Fruit fly (Drosophila melanogaster) whole organism, prepupa: ENCODE measurements around the gene CG10702.
A peak's percentile ranks its signal among the peaks of the same experiment; 100 is the strongest.

Source experiments
- Blimp-1 ChIP-seq: fragments of 200-800 bp; sonication (Bioruptor generic); optimal IDR thresholded peaks from 3 replicates; lab custom pipeline; 2017; ENCODE audit warnings: missing biosample characterization, missing genetic modification characterization, mild to moderate bottlenecking, moderate library complexity, missing genetic modification reagents
- CG10669 ChIP-seq: fragments of 200-800 bp; sonication (Bioruptor generic); optimal IDR thresholded peaks from 3 replicates; lab custom pipeline; 2018; ENCODE audit warnings: missing biosample characterization, mild to moderate bottlenecking, missing genetic modification characterization, moderate library complexity
- CG11762 ChIP-seq: fragments of 200-800 bp; sonication (Bioruptor generic); optimal IDR thresholded peaks from 3 replicates; lab custom pipeline; 2016; ENCODE audit warnings: missing biosample characterization, missing genetic modification characterization; ENCODE audit not compliant: insufficient read depth
- CG11902 ChIP-seq: fragments of 200-800 bp; sonication (Bioruptor generic); optimal IDR thresholded peaks from 3 replicates; lab custom pipeline; 2016; ENCODE audit warnings: missing biosample characterization, missing genetic modification characterization
- CG15336 ChIP-seq: fragments of 200-800 bp; sonication (Bioruptor generic); IDR thresholded peaks from 2 replicates; pipeline ENCODE4 v1.3.6; 2022; ENCODE audit warnings: missing biosample characterization, missing genetic modification characterization
- CG1621 ChIP-seq: fragments of 200-800 bp; sonication (Bioruptor generic); optimal IDR thresholded peaks from 3 replicates; lab custom pipeline; 2018; ENCODE audit warnings: missing biosample characterization, mild to moderate bottlenecking, missing genetic modification characterization
- CG16779 ChIP-seq: fragments of 200-800 bp; sonication (Bioruptor generic); optimal IDR thresholded peaks from 3 replicates; lab custom pipeline; 2017; ENCODE audit warnings: missing biosample characterization, mild to moderate bottlenecking, missing genetic modification characterization
- CG3032 ChIP-seq: fragments of 200-800 bp; optimal IDR thresholded peaks from 2 replicates; lab custom pipeline; 2019; ENCODE audit warnings: missing biosample characterization, mild to moderate bottlenecking, missing genetic modification characterization, moderate library complexity
- CG34406 ChIP-seq: fragments of 200-800 bp; sonication (Bioruptor generic); optimal IDR thresholded peaks from 3 replicates; lab custom pipeline; 2016; ENCODE audit warnings: missing biosample characterization, missing genetic modification characterization
- CG4318 ChIP-seq: fragments of 200-800 bp; sonication (Bioruptor generic); optimal IDR thresholded peaks from 3 replicates; lab custom pipeline; 2017; ENCODE audit warnings: missing biosample characterization, mild to moderate bottlenecking, missing genetic modification characterization
- CG6163 ChIP-seq: fragments of 200-800 bp; sonication (Bioruptor generic); IDR thresholded peaks from 3 replicates; pipeline ENCODE4 v1.3.6; 2022; ENCODE audit warnings: missing biosample characterization, missing genetic modification characterization
- CG6792 ChIP-seq: fragments of 200-800 bp; sonication (Bioruptor generic); optimal IDR thresholded peaks from 3 replicates; lab custom pipeline; 2016; ENCODE audit warnings: missing biosample characterization, missing genetic modification characterization
- CG6808 ChIP-seq: fragments of 200-800 bp; sonication (Bioruptor generic); optimal IDR thresholded peaks from 3 replicates; lab custom pipeline; 2017; ENCODE audit warnings: missing biosample characterization, missing genetic modification characterization, mild to moderate bottlenecking, moderate library complexity, missing genetic modification reagents
- CG7368 ChIP-seq: fragments of 200-800 bp; sonication (Bioruptor generic); optimal IDR thresholded peaks from 3 replicates; lab custom pipeline; 2016; ENCODE audit warnings: missing biosample characterization, missing genetic modification characterization
- CG8119 ChIP-seq: fragments of 200-800 bp; sonication (Bioruptor generic); IDR thresholded peaks from 3 replicates; pipeline ENCODE4 v1.3.6; 2022; ENCODE audit warnings: missing biosample characterization, missing genetic modification characterization
- CG8632 ChIP-seq: fragments of 200-800 bp; sonication (Bioruptor generic); optimal IDR thresholded peaks from 3 replicates; lab custom pipeline; 2016; ENCODE audit warnings: missing biosample characterization, missing genetic modification characterization
- CG9139 ChIP-seq: fragments of 200-800 bp; sonication (Bioruptor generic); optimal IDR thresholded peaks from 3 replicates; lab custom pipeline; 2017; ENCODE audit warnings: missing biosample characterization, mild to moderate bottlenecking, missing genetic modification characterization
- Eip75B ChIP-seq: fragments of 200-800 bp; sonication (Bioruptor generic); optimal IDR thresholded peaks from 3 replicates; lab custom pipeline; 2016; ENCODE audit warnings: missing biosample characterization, missing genetic modification characterization
- Eip78C ChIP-seq: fragments of 200-800 bp; sonication (Bioruptor generic); peaks from one replicate; lab custom pipeline; 2016; ENCODE audit warnings: missing biosample characterization, missing genetic modification characterization
- Eip93F ChIP-seq: fragments of 200-800 bp; sonication (Bioruptor generic); optimal IDR thresholded peaks from 2 replicates; lab custom pipeline; 2016; ENCODE audit warnings: missing biosample characterization, mild to moderate bottlenecking, missing genetic modification characterization
- Ets21C ChIP-seq: fragments of 200-800 bp; sonication (Bioruptor generic); optimal IDR thresholded peaks from 3 replicates; lab custom pipeline; 2016; ENCODE audit warnings: missing biosample characterization, missing genetic modification characterization
- Ets96B ChIP-seq: fragments of 200-800 bp; optimal IDR thresholded peaks from 2 replicates; lab custom pipeline; 2019; ENCODE audit warnings: missing biosample characterization, mild to moderate bottlenecking, missing genetic modification characterization, moderate library complexity
- Hr38 ChIP-seq: sonication (Bioruptor generic); optimal IDR thresholded peaks from 2 replicates; lab custom pipeline; 2016; ENCODE audit warnings: missing biosample characterization, missing genetic modification characterization
- Hr39 ChIP-seq: fragments of 200-800 bp; sonication (Bioruptor generic); optimal IDR thresholded peaks from 2 replicates; lab custom pipeline; 2016; ENCODE audit warnings: missing biosample characterization, missing genetic modification characterization
- Hr4 ChIP-seq: fragments of 200-800 bp; sonication (Bioruptor generic); optimal IDR thresholded peaks from 3 replicates; lab custom pipeline; 2016; ENCODE audit warnings: missing biosample characterization, missing genetic modification characterization
- Lpt ChIP-seq: fragments of 200-800 bp; sonication (Bioruptor generic); optimal IDR thresholded peaks from 3 replicates; lab custom pipeline; 2016; ENCODE audit warnings: missing biosample characterization, missing genetic modification characterization
- Met ChIP-seq: fragments of 200-800 bp; sonication (Bioruptor generic); optimal IDR thresholded peaks from 3 replicates; lab custom pipeline; 2016; ENCODE audit warnings: missing biosample characterization, missing genetic modification characterization
- OdsH ChIP-seq: fragments of 200-800 bp; sonication (Bioruptor generic); optimal IDR thresholded peaks from 3 replicates; lab custom pipeline; 2016; ENCODE audit warnings: missing biosample characterization, missing genetic modification characterization
- Smox ChIP-seq: fragments of 200-800 bp; sonication (Bioruptor generic); optimal IDR thresholded peaks from 3 replicates; lab custom pipeline; 2016; ENCODE audit warnings: missing biosample characterization, missing genetic modification characterization
- Sox14 ChIP-seq: fragments of 200-800 bp; sonication (Bioruptor generic); optimal IDR thresholded peaks from 3 replicates; lab custom pipeline; 2016; ENCODE audit warnings: missing biosample characterization, missing genetic modification characterization
- acj6 ChIP-seq: fragments of 200-800 bp; sonication (Bioruptor generic); optimal IDR thresholded peaks from 3 replicates; lab custom pipeline; 2016; ENCODE audit warnings: missing biosample characterization, missing genetic modification characterization
- eg ChIP-seq: fragments of 200-800 bp; sonication (Bioruptor generic); IDR thresholded peaks from 3 replicates; pipeline ENCODE4 v1.3.6; 2022; ENCODE audit warnings: missing biosample characterization, missing genetic modification characterization
- esn ChIP-seq: fragments of 200-800 bp; sonication (Bioruptor generic); optimal IDR thresholded peaks from 2 replicates; lab custom pipeline; 2016; ENCODE audit warnings: missing biosample characterization, mild to moderate bottlenecking, missing genetic modification characterization, moderate library complexity
- fd59A ChIP-seq: fragments of 200-800 bp; sonication (Bioruptor generic); optimal IDR thresholded peaks from 2 replicates; lab custom pipeline; 2017; ENCODE audit warnings: missing biosample characterization, mild to moderate bottlenecking, missing genetic modification characterization, missing genetic modification reagents
- fd85E ChIP-seq: fragments of 200-800 bp; sonication (Bioruptor generic); optimal IDR thresholded peaks from 3 replicates; lab custom pipeline; 2016; ENCODE audit warnings: missing biosample characterization, missing genetic modification characterization
- lz ChIP-seq: fragments of 200-800 bp; sonication (Bioruptor generic); optimal IDR thresholded peaks from 3 replicates; lab custom pipeline; 2016; ENCODE audit warnings: missing biosample characterization, missing genetic modification characterization
- net ChIP-seq: fragments of 200-800 bp; sonication (Bioruptor generic); optimal IDR thresholded peaks from 3 replicates; lab custom pipeline; 2016; ENCODE audit warnings: missing biosample characterization, missing genetic modification characterization
- pdm3 ChIP-seq: fragments of 200-800 bp; sonication (Bioruptor generic); optimal IDR thresholded peaks from 3 replicates; lab custom pipeline; 2016; ENCODE audit warnings: missing biosample characterization, missing genetic modification characterization
- spab ChIP-seq: fragments of 200-800 bp; sonication (Bioruptor generic); optimal IDR thresholded peaks from 2 replicates; lab custom pipeline; 2017; ENCODE audit warnings: missing biosample characterization, mild to moderate bottlenecking, missing genetic modification characterization, missing genetic modification reagents
- svp ChIP-seq: fragments of 200-800 bp; sonication (Bioruptor generic); peaks from one replicate; lab custom pipeline; 2016; ENCODE audit warnings: missing biosample characterization, missing genetic modification characterization
- topi ChIP-seq: fragments of 200-800 bp; sonication (Bioruptor generic); optimal IDR thresholded peaks from 3 replicates; lab custom pipeline; 2016; ENCODE audit warnings: missing biosample characterization, missing genetic modification characterization

CG10702 gene

DNA sequence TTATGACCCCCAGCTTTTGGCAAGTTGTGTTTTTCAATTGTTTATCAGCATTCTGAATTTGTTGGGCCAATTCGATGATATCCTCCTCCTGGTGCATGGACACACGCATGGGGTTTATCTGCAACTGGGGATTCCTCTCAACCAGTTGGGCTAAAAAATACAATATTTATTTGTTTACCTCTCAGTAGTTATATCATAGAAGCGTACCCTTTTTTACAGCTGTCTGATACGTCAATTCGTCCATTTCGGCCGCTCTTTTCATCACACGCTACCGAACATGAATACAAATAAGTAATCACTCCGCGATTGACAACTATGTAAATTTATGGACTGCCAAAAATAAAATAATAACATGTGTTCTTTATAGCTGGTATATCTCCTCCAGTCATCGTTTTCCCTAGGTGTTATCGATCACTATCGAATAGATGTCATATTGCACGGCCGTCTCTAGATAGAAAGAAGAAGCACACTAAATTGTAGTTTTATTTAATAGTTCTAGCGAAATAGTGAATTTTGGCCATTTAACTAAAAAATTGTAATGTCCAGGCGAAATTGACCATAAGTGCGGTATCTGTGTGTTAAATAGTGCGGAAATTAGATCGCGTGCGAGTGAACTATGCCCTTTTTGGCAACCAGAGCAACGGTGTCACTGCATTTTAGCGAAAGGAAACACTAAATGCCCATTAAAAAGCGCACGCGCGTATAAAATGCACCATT lies 35.3 kb downstream of the CG10702 start, which contains the start of the genes mib2 and CG31800 (continued):
- no peak for TF ChIP-seq Ets96B
- no peak for TF ChIP-seq CG11902 (GFP tag; lab: Kevin White, UChicago)
- no peak for TF ChIP-seq pdm3 (GFP tag; lab: Kevin White, UChicago)
- no peak for TF ChIP-seq CG15336
- TF ChIP-seq CG16779 (tag; lab: Kevin White, UChicago), result no peak
- TF ChIP-seq spab (GFP tag; lab: Kevin White, UChicago), result no peak
- TF ChIP-seq CG8632, result no peak
- TF ChIP-seq fd59A, result no peak
- no peak for TF ChIP-seq fd85E (GFP tag; lab: Kevin White, UChicago)

DNA sequence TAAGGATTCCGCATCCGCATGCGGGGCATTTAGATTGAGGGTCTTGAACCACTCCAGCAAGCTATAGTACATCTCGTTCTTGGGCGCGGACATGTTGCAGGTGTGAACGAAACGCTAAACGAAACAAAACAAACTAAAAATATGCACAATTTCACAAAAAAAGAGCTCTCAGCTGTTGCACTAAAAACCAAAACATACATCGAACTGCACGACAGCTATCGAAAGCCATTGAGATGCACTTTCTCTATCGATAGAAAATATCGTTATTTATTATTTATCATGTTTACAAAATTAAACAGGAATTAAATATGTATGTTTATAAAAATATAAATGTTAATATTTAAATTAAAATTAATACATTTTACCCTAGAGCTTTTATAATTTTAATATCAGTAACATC lies 36.4 kb downstream of the CG10702 start, which contains the start of gene hook:
Gene hook, minus strand, starts transcription at position 211 of the 400 bp plus-strand sequence.
- TF ChIP-seq CG7368 (GFP tag; lab: Kevin White, UChicago) (no peak), Blimp-1 (GFP tag; lab: Kevin White, UChicago) (no peak), eg (no peak), Hr38 (no peak), Ets21C (GFP tag; lab: Kevin White, UChicago) (no peak)

DNA sequence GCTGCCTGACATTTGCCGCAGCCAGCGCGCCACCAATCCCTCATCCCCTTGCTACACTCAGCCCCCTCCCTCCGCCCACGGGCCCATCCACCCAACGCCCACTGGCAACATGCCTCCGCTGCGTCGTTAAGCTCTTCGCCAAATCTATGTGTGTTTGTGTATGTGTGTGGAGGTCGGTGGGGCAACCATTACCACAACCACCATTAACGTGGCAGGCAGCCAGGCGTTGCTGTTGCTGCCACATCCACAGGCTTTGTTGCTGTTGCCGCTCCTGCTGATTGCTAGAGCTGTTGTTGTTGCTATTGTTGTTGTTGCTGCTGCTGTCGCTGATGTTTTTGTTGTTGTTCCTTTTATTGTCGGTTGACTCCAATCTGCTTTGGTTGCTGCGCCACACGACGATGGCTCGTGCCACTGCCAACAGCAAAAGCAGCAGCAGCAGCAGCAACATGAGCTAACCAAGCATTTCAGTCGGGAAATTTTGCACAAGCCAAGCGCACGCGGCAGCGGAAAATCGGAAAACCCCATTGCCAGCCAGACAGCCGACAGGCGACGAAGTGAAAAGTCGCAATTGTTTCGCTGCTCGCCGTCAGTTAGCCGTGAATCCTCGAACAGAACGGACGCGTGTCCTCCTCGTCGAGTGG lies 42.3 kb downstream of the CG10702 start, which contains the start of gene Sidpn:
Gene Sidpn, plus strand, starts transcription at position 465 of the 641 bp plus-strand sequence.
- TF ChIP-seq CG1621 (tag; lab: Kevin White, UChicago) (no peak), CG6792 (GFP tag; lab: Kevin White, UChicago) (no peak), Blimp-1 (GFP tag; lab: Kevin White, UChicago) (no peak), CG34406 (GFP tag; lab: Kevin White, UChicago) (no peak)

DNA sequence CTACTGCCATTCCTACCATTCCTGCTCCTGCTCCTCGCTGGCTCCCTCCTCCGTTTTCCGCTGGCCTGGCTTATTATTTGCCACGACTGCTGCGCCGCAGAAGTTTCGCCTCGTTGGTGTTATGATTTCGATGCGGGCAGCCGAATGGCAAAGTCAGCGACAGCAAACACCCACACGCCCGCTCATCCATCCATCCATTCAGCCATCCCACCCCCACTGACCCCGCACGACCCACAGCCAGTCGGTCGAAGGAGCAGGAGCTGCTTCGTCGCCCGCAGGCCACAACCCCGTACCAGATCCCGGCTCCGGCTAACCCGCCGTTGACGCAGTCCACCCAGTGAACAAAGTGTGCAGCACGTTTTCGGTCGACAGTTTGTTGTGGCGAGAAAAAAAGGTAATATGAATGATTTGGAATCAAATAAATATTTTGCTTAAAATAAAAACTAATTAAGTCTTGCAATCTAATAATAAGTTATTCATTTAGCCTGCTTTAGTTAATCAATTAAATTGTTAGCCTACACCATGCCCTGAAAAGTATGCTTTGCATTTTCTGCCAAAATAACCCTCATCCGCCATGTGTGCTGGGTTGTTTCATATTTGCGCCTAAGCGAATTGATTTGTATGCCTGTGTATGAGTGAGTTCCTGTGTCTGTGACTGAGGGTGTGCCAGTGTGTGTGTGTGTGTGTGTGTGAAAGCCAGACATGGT lies 43.0 kb downstream of the CG10702 start:
- TF ChIP-seq CG1621 (tag; lab: Kevin White, UChicago) (peak; percentile 60), Eip75B (peak; percentile 42), Hr39 (GFP tag; lab: Kevin White, UChicago) (peak; percentile 16), Lpt (GFP tag; lab: Kevin White, UChicago) (no peak), Ets96B (peak; percentile 73), CG8119 (GFP tag; lab: Robert Waterston, UW) (peak; percentile 41; the same call in 1 of the 3 replicates), CG3032 (tag; lab: Kevin White, UChicago) (peak; percentile 70), CG6792 (GFP tag; lab: Kevin White, UChicago) (peak; percentile 41), fd85E (GFP tag; lab: Kevin White, UChicago) (no peak), CG15336 (no peak), CG11902 (GFP tag; lab: Kevin White, UChicago) (peak; percentile 5), svp (GFP tag; lab: Kevin White, UChicago) (peak; percentile 69), Smox (GFP tag; lab: Kevin White, UChicago) (peak; percentile 44), CG9139 (peak; percentile 54), Eip78C (GFP tag; lab: Kevin White, UChicago) (peak; percentile 86), CG16779 (tag; lab: Kevin White, UChicago) (peak; percentile 13), Ets21C (GFP tag; lab: Kevin White, UChicago) (peak; percentile 29), CG7368 (GFP tag; lab: Kevin White, UChicago) (no peak), CG11762 (GFP tag; lab: Kevin White, UChicago) (peak; percentile 6), CG6808 (GFP tag; lab: Kevin White, UChicago) (peak; percentile 71), Met (GFP tag; lab: Kevin White, UChicago) (peak; percentile 45), CG34406 (GFP tag; lab: Kevin White, UChicago) (peak; percentile 47), Sox14 (GFP tag; lab: Kevin White, UChicago) (peak; percentile 57), OdsH (GFP tag; lab: Kevin White, UChicago) (peak; percentile 35), fd59A (peak; percentile 66), net (peak; percentile 20), CG4318 (GFP tag; lab: Kevin White, UChicago) (peak; percentile 11), CG6163 (peak; percentile 27; the same call in 1 of the 3 replicates), CG10669 (GFP tag; lab: Kevin White, UChicago) (peak; percentile 76), lz (GFP tag; lab: Kevin White, UChicago) (peak; percentile 29), Hr4 (GFP tag; lab: Kevin White, UChicago) (peak; percentile 21), acj6 (GFP tag; lab: Kevin White, UChicago) (peak; percentile 34), topi (GFP tag; lab: Kevin White, UChicago) (peak; percentile 25), Eip93F (GFP tag; lab: Kevin White, UChicago) (no peak), esn (GFP tag; lab: Kevin White, UChicago) (peak; percentile 48)
